Fruit fly (Drosophila melanogaster) whole organism, embryonic: Measurements from ENCODE around the gene CG46464.
A peak's percentile ranks its signal among the peaks of the same experiment; 100 is the strongest.

Experiments
- Abd-B ChIP-seq: fragments of 200-800 bp; sonication (Bioruptor generic); optimal IDR thresholded peaks from 2 replicates; lab custom pipeline; 2018; ENCODE audit warnings: missing biosample characterization, mild to moderate bottlenecking, missing genetic modification characterization, moderate library complexity
- CG10267 ChIP-seq: fragments of 200-800 bp; sonication (Bioruptor generic); optimal IDR thresholded peaks from 2 replicates; lab custom pipeline; 2018; ENCODE audit warnings: missing biosample characterization, mild to moderate bottlenecking, missing genetic modification characterization, moderate library complexity
- CG11247 ChIP-seq: fragments of 200-800 bp; sonication (Bioruptor generic); IDR thresholded peaks from 2 replicates; pipeline ENCODE4 v1.3.6; 2022; ENCODE audit warnings: missing biosample characterization, missing genetic modification characterization
- CG12659 ChIP-seq: fragments of 200-800 bp; sonication (Bioruptor generic); optimal IDR thresholded peaks from 3 replicates; lab custom pipeline; 2017; ENCODE audit warnings: mild to moderate bottlenecking, missing biosample characterization, missing genetic modification reagents, missing genetic modification characterization
- CG13287 ChIP-seq: fragments of 200-800 bp; sonication (Bioruptor generic); IDR thresholded peaks from 2 replicates; pipeline ENCODE4 v1.3.6; 2022; ENCODE audit warnings: missing biosample characterization, missing genetic modification characterization; ENCODE audit not compliant: partially characterized antibody
- CG14710 ChIP-seq: fragments of 200-800 bp; sonication (Bioruptor generic); optimal IDR thresholded peaks from 3 replicates; lab custom pipeline; 2019; ENCODE audit warnings: missing biosample characterization, mild to moderate bottlenecking, missing genetic modification characterization, moderate library complexity
- CG14860 ChIP-seq: fragments of 200-800 bp; sonication (Bioruptor generic); IDR thresholded peaks from 3 replicates; pipeline ENCODE4 v1.3.6; 2022; ENCODE audit warnings: missing biosample characterization, missing genetic modification characterization; ENCODE audit not compliant: partially characterized antibody
- CG15514 ChIP-seq: fragments of 200-800 bp; sonication (Bioruptor generic); optimal IDR thresholded peaks from 3 replicates; lab custom pipeline; 2017; ENCODE audit warnings: missing biosample characterization, missing genetic modification characterization, mild to moderate bottlenecking, moderate library complexity, missing genetic modification reagents
- CG2889 ChIP-seq: fragments of 200-800 bp; sonication (Bioruptor generic); IDR thresholded peaks from 3 replicates; pipeline ENCODE4 v1.3.6; 2022; ENCODE audit warnings: missing biosample characterization, missing genetic modification characterization
- CG30020 ChIP-seq: fragments of 200-800 bp; optimal IDR thresholded peaks from 2 replicates; lab custom pipeline; 2019; ENCODE audit warnings: missing biosample characterization, mild to moderate bottlenecking, missing genetic modification characterization, moderate library complexity
- CG33557 ChIP-seq: fragments of 200-800 bp; sonication (Bioruptor generic); optimal IDR thresholded peaks from 2 replicates; lab custom pipeline; 2019; ENCODE audit warnings: missing biosample characterization, mild to moderate bottlenecking, missing genetic modification characterization, moderate library complexity
- CG34376 ChIP-seq: fragments of 200-800 bp; sonication (Bioruptor generic); optimal IDR thresholded peaks from 2 replicates; lab custom pipeline; 2018; ENCODE audit warnings: missing biosample characterization, mild to moderate bottlenecking, missing genetic modification characterization
- CG3847 ChIP-seq: fragments of 200-800 bp; sonication (Bioruptor generic); IDR thresholded peaks from 2 replicates; pipeline ENCODE4 v1.3.6; 2022; ENCODE audit warnings: missing biosample characterization, missing genetic modification characterization
- CG4617 ChIP-seq: fragments of 200-800 bp; sonication (Bioruptor generic); optimal IDR thresholded peaks from 3 replicates; lab custom pipeline; 2016; ENCODE audit warnings: missing biosample characterization, missing genetic modification characterization, borderline replicate concordance
- CG5245 ChIP-seq: fragments of 200-800 bp; sonication (Bioruptor generic); optimal IDR thresholded peaks from 3 replicates; lab custom pipeline; 2016; ENCODE audit warnings: missing biosample characterization, missing genetic modification characterization
- CG5953 ChIP-seq: fragments of 200-800 bp; sonication (Bioruptor generic); IDR thresholded peaks from 2 replicates; pipeline ENCODE4 v1.3.6; 2022; ENCODE audit warnings: missing biosample characterization, missing genetic modification characterization
- CG6791 ChIP-seq: fragments of 200-800 bp; sonication (Bioruptor generic); IDR thresholded peaks from 3 replicates; pipeline ENCODE4 v1.3.6; 2022; ENCODE audit warnings: missing biosample characterization, missing genetic modification characterization; ENCODE audit not compliant: partially characterized antibody
- CG7928 ChIP-seq: fragments of 200-800 bp; sonication (Bioruptor generic); optimal IDR thresholded peaks from 2 replicates; lab custom pipeline; 2017; ENCODE audit warnings: missing biosample characterization, mild to moderate bottlenecking, missing genetic modification characterization
- CG8388 ChIP-seq: fragments of 200-800 bp; sonication (Bioruptor generic); optimal IDR thresholded peaks from 2 replicates; lab custom pipeline; 2019; ENCODE audit warnings: missing biosample characterization, mild to moderate bottlenecking, missing genetic modification characterization, moderate library complexity
- CG9609 ChIP-seq: fragments of 200-800 bp; sonication (Bioruptor generic); optimal IDR thresholded peaks from 3 replicates; lab custom pipeline; 2016; ENCODE audit warnings: missing biosample characterization, missing genetic modification characterization
- CG9876 ChIP-seq: fragments of 200-800 bp; sonication (Bioruptor generic); optimal IDR thresholded peaks from 2 replicates; lab custom pipeline; 2016; ENCODE audit warnings: missing biosample characterization, missing genetic modification characterization
- CoRest ChIP-seq: fragments of 200-800 bp; sonication (Bioruptor generic); optimal IDR thresholded peaks from 3 replicates; lab custom pipeline; 2018; ENCODE audit warnings: missing biosample characterization, mild to moderate bottlenecking, missing genetic modification characterization, moderate library complexity
- Dll ChIP-seq: fragments of 200-800 bp; sonication (Bioruptor generic); IDR thresholded peaks from 4 replicates; pipeline ENCODE4 v1.3.6; 2022; ENCODE audit warnings: missing biosample characterization, missing genetic modification characterization; ENCODE audit not compliant: partially characterized antibody
- E2f2 ChIP-seq: fragments of 200-800 bp; sonication (Bioruptor generic); IDR thresholded peaks from 2 replicates; pipeline ENCODE4 v1.3.6; 2022; ENCODE audit warnings: missing biosample characterization, missing genetic modification characterization
- Elba2 ChIP-seq: fragments of 200-800 bp; sonication (Bioruptor generic); optimal IDR thresholded peaks from 3 replicates; lab custom pipeline; 2016; ENCODE audit warnings: missing biosample characterization, missing genetic modification characterization
- Ets97D ChIP-seq: fragments of 200-800 bp; sonication (Bioruptor generic); optimal IDR thresholded peaks from 3 replicates; lab custom pipeline; 2016; ENCODE audit warnings: missing biosample characterization, missing genetic modification characterization
- Hand ChIP-seq: fragments of 200-800 bp; sonication (Bioruptor generic); optimal IDR thresholded peaks from 2 replicates; lab custom pipeline; 2017; ENCODE audit warnings: mild to moderate bottlenecking, missing biosample characterization, missing genetic modification reagents, missing genetic modification characterization
- HmgZ ChIP-seq: fragments of 200-800 bp; sonication (Bioruptor generic); optimal IDR thresholded peaks from 2 replicates; lab custom pipeline; 2018; ENCODE audit warnings: missing biosample characterization, mild to moderate bottlenecking, missing genetic modification characterization
- Hr3 ChIP-seq: fragments of 200-800 bp; sonication (Bioruptor generic); optimal IDR thresholded peaks from 3 replicates; lab custom pipeline; 2016; ENCODE audit warnings: missing biosample characterization, missing genetic modification characterization
- Lhr ChIP-seq: fragments of 200-800 bp; sonication (Bioruptor generic); optimal IDR thresholded peaks from 3 replicates; lab custom pipeline; 2017; ENCODE audit warnings: mild to moderate bottlenecking, missing biosample characterization, missing genetic modification reagents, missing genetic modification characterization
- MBD-R2 ChIP-seq: fragments of 200-800 bp; sonication (Bioruptor generic); IDR thresholded peaks from 2 replicates; pipeline ENCODE4 v1.3.6; 2022; ENCODE audit warnings: missing biosample characterization, missing genetic modification characterization
- Nf-YC ChIP-seq: fragments of 200-800 bp; optimal IDR thresholded peaks from 3 replicates; lab custom pipeline; 2019; ENCODE audit warnings: missing biosample characterization, mild to moderate bottlenecking, missing genetic modification characterization, moderate library complexity
- Opbp ChIP-seq: fragments of 200-800 bp; sonication (Bioruptor generic); IDR thresholded peaks from 3 replicates; pipeline ENCODE4 v1.3.6; 2022; ENCODE audit warnings: missing biosample characterization, missing genetic modification characterization; ENCODE audit not compliant: partially characterized antibody
- Rfx ChIP-seq: fragments of 200-800 bp; sonication (Bioruptor generic); IDR thresholded peaks from 2 replicates; pipeline ENCODE4 v1.3.6; 2022; ENCODE audit warnings: missing biosample characterization, missing genetic modification characterization
- Scr ChIP-seq: fragments of 200-800 bp; sonication (Bioruptor generic); IDR thresholded peaks from 2 replicates; pipeline ENCODE4 v1.3.6; 2022; ENCODE audit warnings: missing biosample characterization, missing genetic modification characterization; ENCODE audit not compliant: partially characterized antibody
- Sox102F ChIP-seq: fragments of 200-800 bp; sonication (Bioruptor generic); optimal IDR thresholded peaks from 2 replicates; lab custom pipeline; 2018; ENCODE audit warnings: missing biosample characterization, mild to moderate bottlenecking, missing genetic modification characterization, moderate library complexity
- dati ChIP-seq: fragments of 200-800 bp; sonication (Bioruptor generic); IDR thresholded peaks from 2 replicates; pipeline ENCODE4 v1.3.6; 2022; ENCODE audit warnings: missing biosample characterization, missing genetic modification characterization
- emc ChIP-seq: fragments of 200-800 bp; sonication (Bioruptor generic); optimal IDR thresholded peaks from 2 replicates; lab custom pipeline; 2016; ENCODE audit warnings: missing biosample characterization, missing genetic modification characterization
- lola ChIP-seq, 3 experiments: fragments of >200 bp in 2 of 3; fragments of 200-800 bp in 1 of 3; sonication (Bioruptor generic) in 1 of 3; optimal IDR thresholded peaks; 2 replicates each; lab custom pipeline; 2017 to 2019; ENCODE audit warnings: missing biosample characterization in 3 of 3, missing genetic modification characterization in 3 of 3, mild to moderate bottlenecking in 1 of 3, moderate library complexity in 1 of 3
- luna ChIP-seq: fragments of 200-800 bp; sonication (Bioruptor generic); optimal IDR thresholded peaks from 2 replicates; lab custom pipeline; 2016; ENCODE audit warnings: missing biosample characterization, missing genetic modification characterization
- nmo ChIP-seq: fragments of 200-800 bp; sonication (Bioruptor generic); optimal IDR thresholded peaks from 2 replicates; lab custom pipeline; 2018; ENCODE audit warnings: missing biosample characterization, mild to moderate bottlenecking, missing genetic modification characterization, moderate library complexity
- pzg ChIP-seq: fragments of 200-800 bp; sonication (Bioruptor generic); optimal IDR thresholded peaks from 3 replicates; lab custom pipeline; 2018; ENCODE audit warnings: missing biosample characterization, mild to moderate bottlenecking, missing genetic modification characterization, moderate library complexity
- ro ChIP-seq: fragments of 200-800 bp; sonication (Bioruptor generic); IDR thresholded peaks from 2 replicates; pipeline ENCODE4 v1.3.6; 2022; ENCODE audit warnings: missing biosample characterization, missing genetic modification characterization
- trem ChIP-seq: fragments of 200-800 bp; optimal IDR thresholded peaks from 3 replicates; lab custom pipeline; 2019; ENCODE audit warnings: missing biosample characterization, mild to moderate bottlenecking, missing genetic modification characterization, moderate library complexity
- tup ChIP-seq: fragments of 200-800 bp; sonication (Bioruptor generic); optimal IDR thresholded peaks from 2 replicates; lab custom pipeline; 2016; ENCODE audit warnings: missing biosample characterization, mild to moderate bottlenecking, missing genetic modification characterization, moderate library complexity
- twi ChIP-seq: fragments of 200-800 bp; optimal IDR thresholded peaks from 2 replicates; lab custom pipeline; 2019; ENCODE audit warnings: missing biosample characterization, mild to moderate bottlenecking, missing genetic modification characterization, moderate library complexity
- wor ChIP-seq: fragments of 200-800 bp; sonication (Bioruptor generic); IDR thresholded peaks from 2 replicates; pipeline ENCODE4 v1.3.6; 2022; ENCODE audit warnings: missing biosample characterization, missing genetic modification characterization

The CG46464 gene

DNA sequence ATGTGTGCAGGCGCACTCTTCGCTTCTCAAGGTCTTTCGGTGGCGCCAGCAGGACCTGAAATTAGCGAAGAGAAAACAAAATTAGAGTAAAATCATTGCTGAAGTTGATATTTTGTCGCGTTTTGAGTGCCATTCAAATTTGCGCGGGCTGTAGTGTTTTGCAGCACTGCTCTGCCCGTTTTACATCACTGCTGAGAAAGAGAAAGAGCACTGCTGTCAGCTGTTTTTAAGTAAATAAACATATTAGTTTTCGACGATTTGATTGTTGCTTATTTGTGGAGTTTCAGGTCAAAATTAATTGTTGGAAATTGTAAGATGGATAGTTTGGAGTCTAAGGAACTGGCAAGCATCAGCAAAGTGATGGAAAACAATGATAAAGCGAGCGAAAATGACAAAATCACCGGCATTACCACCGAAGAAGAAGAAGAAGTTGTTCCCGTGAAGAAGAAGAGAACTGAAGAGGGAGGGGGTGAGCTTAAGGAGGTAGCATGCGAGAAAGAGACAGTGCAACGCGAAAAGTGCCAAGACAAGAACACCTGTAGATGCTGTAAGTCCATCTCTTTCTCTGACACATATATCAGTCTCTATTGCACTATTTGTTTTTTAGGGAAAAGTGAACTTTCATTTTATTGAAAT lies 20.4 kb downstream of the CG46464 start, which contains the start of gene ENGase (continued):
- TF ChIP-seq CG7928 (GFP tag; lab: Kevin White, UChicago) = no peak
- TF ChIP-seq CG14860 (GFP tag; lab: Robert Waterston, UW) = no peak
- no peak for TF ChIP-seq emc
- TF ChIP-seq CG5245 (GFP tag; lab: Kevin White, UChicago) = no peak
- TF ChIP-seq tup = no peak
- TF ChIP-seq CG8388 = no peak
- no peak for TF ChIP-seq CG2889 (GFP tag; lab: Robert Waterston, UW)
- no peak for TF ChIP-seq wor (GFP tag; lab: Robert Waterston, UW)
- TF ChIP-seq dati = no peak
- no peak for TF ChIP-seq Nf-YC (tag; lab: Kevin White, UChicago)
- TF ChIP-seq Hr3 = no peak
- no peak for TF ChIP-seq CoRest (tag; lab: Kevin White, UChicago)
- TF ChIP-seq CG30020 (tag; lab: Kevin White, UChicago) = no peak
- TF ChIP-seq CG9876 (GFP tag; lab: Kevin White, UChicago) = no peak
- TF ChIP-seq Rfx (GFP tag; lab: Robert Waterston, UW) = peak; percentile 50; the same call in 1 of the 2 replicates
- TF ChIP-seq CG34376 (GFP tag; lab: Kevin White, UChicago) = no peak
- no peak for TF ChIP-seq Sox102F (GFP tag; lab: Kevin White, UChicago)

DNA sequence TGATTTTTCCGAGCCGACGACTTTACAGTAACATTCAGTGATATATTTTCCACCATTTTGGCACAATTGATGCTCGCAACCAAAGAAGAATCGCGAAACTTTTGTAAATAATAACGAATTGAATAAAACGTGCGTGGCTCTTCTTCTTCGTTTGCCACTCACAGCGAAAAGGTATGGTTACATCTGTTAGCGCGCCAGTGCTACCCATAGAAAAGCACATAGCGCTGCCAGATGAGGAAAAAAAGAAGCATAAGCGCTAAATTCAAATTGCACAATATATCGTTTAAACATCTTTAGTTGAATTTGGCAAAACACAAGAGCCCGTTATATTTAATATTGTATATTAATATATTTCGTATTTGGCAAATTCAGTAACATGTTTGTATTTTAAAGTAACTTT lies 21.8 kb downstream of the CG46464 start, which contains the start of gene CG8611:
TSS of gene CG8611 (minus strand) at position 159 of the 400 bp plus-strand sequence.
- peak; percentile 8 for TF ChIP-seq Elba2
- TF ChIP-seq CG12659 (GFP tag; lab: Kevin White, UChicago) = peak; percentile 10
- TF ChIP-seq luna (GFP tag; lab: Kevin White, UChicago) = no peak
- peak; percentile 97 for TF ChIP-seq E2f2 (GFP tag; lab: Robert Waterston, UW)
- no peak for TF ChIP-seq CG9609
- TF ChIP-seq CG3847 (GFP tag; lab: Robert Waterston, UW) = peak; percentile 78
- peak; percentile 57 for TF ChIP-seq CG10267 (tag; lab: Kevin White, UChicago)
- TF ChIP-seq pzg (GFP tag; lab: Kevin White, UChicago) = peak; percentile 77
- TF ChIP-seq CG33557 (GFP tag; lab: Kevin White, UChicago) = no peak
- peak; percentile 9 for TF ChIP-seq CoRest (tag; lab: Kevin White, UChicago)
- peak; percentile 54 for TF ChIP-seq twi (tag; lab: Kevin White, UChicago)
- no peak for TF ChIP-seq CG11247
- TF ChIP-seq Ets97D = peak; percentile 56
- peak; percentile 18 for TF ChIP-seq nmo
- TF ChIP-seq CG13287 (GFP tag; lab: Robert Waterston, UW) = peak; percentile 44; the same call in 1 of the 2 replicates
- TF ChIP-seq Dll (GFP tag; lab: Robert Waterston, UW) = peak; percentile 26; the same call in 1 of the 4 replicates
- TF ChIP-seq CG14860 (GFP tag; lab: Robert Waterston, UW) = no peak
- peak; percentile 29; the same call in 1 of the 2 replicates for TF ChIP-seq Scr (GFP tag; lab: Robert Waterston, UW)
- peak; percentile 28 for TF ChIP-seq CG15514 (GFP tag; lab: Kevin White, UChicago)
- TF ChIP-seq Hand (GFP tag; lab: Kevin White, UChicago) = no peak
- TF ChIP-seq Lhr (GFP tag; lab: Kevin White, UChicago) = peak; percentile 87
- peak; percentile 63 for TF ChIP-seq MBD-R2
- peak; percentile 47 for TF ChIP-seq trem (tag; lab: Kevin White, UChicago)
- peak; percentile 41 for TF ChIP-seq CG14710
- TF ChIP-seq lola (GFP tag; optimal IDR thresholded peaks at IDR 0.05; lab: Kevin White, UChicago) = no peak
- no peak for TF ChIP-seq CG5953 (GFP tag; lab: Robert Waterston, UW)
- peak; percentile 9 for TF ChIP-seq Abd-B (GFP tag; lab: Kevin White, UChicago)
- TF ChIP-seq HmgZ (tag; lab: Kevin White, UChicago) = peak; percentile 5
- TF ChIP-seq ro (GFP tag; lab: Robert Waterston, UW) = no peak
- peak; percentile 19 for TF ChIP-seq CG4617
- peak; percentile 54; the same call in 2 of the 3 replicates for TF ChIP-seq CG6791 (GFP tag; lab: Robert Waterston, UW)
- 0 out of 3 replicates have a peak, but pooled peaks have one; percentile 28 for TF ChIP-seq Opbp
